Fruit fly (Drosophila melanogaster) whole organism, embryonic: ENCODE measurements around the gene Notum.

ENCODE experiments used
- ATbp ChIP-seq: fragments of 200-800 bp; sonication (Bioruptor generic); optimal IDR thresholded peaks from 2 replicates; lab custom pipeline; 2017; ENCODE audit warnings: missing biosample characterization, mild to moderate bottlenecking, missing genetic modification characterization, missing genetic modification reagents
- Awh ChIP-seq: fragments of 200-800 bp; sonication (Bioruptor generic); IDR thresholded peaks from 2 replicates; pipeline ENCODE4, ENCODE4 v1.3.6; 2022; ENCODE audit warnings: missing biosample characterization, missing genetic modification characterization
- B-H1 ChIP-seq: fragments of 200-800 bp; sonication (Bioruptor generic); IDR thresholded peaks from 3 replicates; pipeline ENCODE4 v1.3.6; 2022; ENCODE audit warnings: missing biosample characterization, missing genetic modification characterization
- CG10274 ChIP-seq: fragments of 200-800 bp; sonication (Bioruptor generic); optimal IDR thresholded peaks from 3 replicates; lab custom pipeline; 2017; ENCODE audit warnings: missing biosample characterization, mild to moderate bottlenecking, missing genetic modification characterization
- CG10979 ChIP-seq: fragments of 200-800 bp; sonication (Bioruptor generic); optimal IDR thresholded peaks from 2 replicates; lab custom pipeline; 2018; ENCODE audit warnings: missing biosample characterization, mild to moderate bottlenecking, missing genetic modification characterization, moderate library complexity
- CG11456 ChIP-seq: fragments of 200-800 bp; sonication (Bioruptor generic); IDR thresholded peaks from 3 replicates; pipeline ENCODE4 v1.3.6; 2022; ENCODE audit warnings: missing biosample characterization, missing genetic modification characterization
- CG12104 ChIP-seq: fragments of 200-800 bp; sonication (Bioruptor generic); optimal IDR thresholded peaks from 3 replicates; lab custom pipeline; 2016; ENCODE audit warnings: missing biosample characterization, missing genetic modification characterization
- CG12155 ChIP-seq: fragments of 200-800 bp; sonication (Bioruptor generic); optimal IDR thresholded peaks from 3 replicates; lab custom pipeline; 2016; ENCODE audit warnings: missing biosample characterization, missing genetic modification characterization
- CG14441 ChIP-seq: fragments of 200-800 bp; sonication (Bioruptor generic); IDR thresholded peaks from 2 replicates; pipeline ENCODE4 v1.3.6; 2022; ENCODE audit warnings: missing biosample characterization, missing genetic modification characterization
- CG14667 ChIP-seq: fragments of 200-800 bp; sonication (Bioruptor generic); IDR thresholded peaks from 2 replicates; pipeline ENCODE4 v1.3.6; 2022; ENCODE audit warnings: missing biosample characterization, missing genetic modification characterization
- CG1529 ChIP-seq: fragments of 200-800 bp; sonication (Bioruptor generic); optimal IDR thresholded peaks from 3 replicates; lab custom pipeline; 2018; ENCODE audit warnings: missing biosample characterization, missing genetic modification characterization
- CG16779 ChIP-seq: fragments of 200-800 bp; sonication (Bioruptor generic); IDR thresholded peaks from 2 replicates; pipeline ENCODE4 v1.3.6; 2022; ENCODE audit warnings: missing biosample characterization, missing genetic modification characterization
- CG17385 ChIP-seq: fragments of 200-800 bp; sonication (Bioruptor generic); optimal IDR thresholded peaks from 3 replicates; lab custom pipeline; 2018; ENCODE audit warnings: missing biosample characterization, mild to moderate bottlenecking, missing genetic modification characterization
- CG17829 ChIP-seq: fragments of 200-800 bp; optimal IDR thresholded peaks from 2 replicates; lab custom pipeline; 2019; ENCODE audit warnings: missing biosample characterization, mild to moderate bottlenecking, missing genetic modification characterization, moderate library complexity
- CG1792 ChIP-seq: fragments of 200-800 bp; sonication (Bioruptor generic); optimal IDR thresholded peaks from 2 replicates; lab custom pipeline; 2016; ENCODE audit warnings: missing biosample characterization, missing genetic modification characterization
- CG2875 ChIP-seq: fragments of 200-800 bp; sonication (Bioruptor generic); optimal IDR thresholded peaks from 2 replicates; lab custom pipeline; 2017; ENCODE audit warnings: missing biosample characterization, mild to moderate bottlenecking, missing genetic modification characterization, missing genetic modification reagents
- CG32767 ChIP-seq: fragments of 200-800 bp; sonication (Bioruptor generic); IDR thresholded peaks from 2 replicates; pipeline ENCODE4 v1.3.6; 2022; ENCODE audit warnings: missing biosample characterization, missing genetic modification characterization
- CG3726 ChIP-seq: fragments of 200-800 bp; sonication (Bioruptor generic); IDR thresholded peaks from 3 replicates; pipeline ENCODE4, ENCODE4 v1.3.6; 2022; ENCODE audit warnings: missing biosample characterization, missing genetic modification characterization
- CG6654 ChIP-seq: fragments of 200-800 bp; sonication (Bioruptor generic); optimal IDR thresholded peaks from 2 replicates; lab custom pipeline; 2017; ENCODE audit warnings: missing biosample characterization, mild to moderate bottlenecking, missing genetic modification characterization
- CG6689 ChIP-seq: fragments of 200-800 bp; sonication (Bioruptor generic); IDR thresholded peaks from 2 replicates; pipeline ENCODE4 v1.3.6; 2022; ENCODE audit warnings: missing biosample characterization, missing genetic modification characterization
- CG6854 ChIP-seq: fragments of 200-800 bp; sonication (Bioruptor generic); optimal IDR thresholded peaks from 3 replicates; lab custom pipeline; 2017; ENCODE audit warnings: missing biosample characterization, mild to moderate bottlenecking, missing genetic modification characterization
- CG8478 ChIP-seq: fragments of >200 bp; optimal IDR thresholded peaks from 2 replicates; lab custom pipeline; 2018
- CG8765 ChIP-seq: fragments of 200-800 bp; sonication (Bioruptor generic); IDR thresholded peaks from 2 replicates; pipeline ENCODE4 v1.3.6; 2022; ENCODE audit warnings: missing biosample characterization, missing genetic modification characterization
- CG9437 ChIP-seq: fragments of 200-800 bp; sonication (Bioruptor generic); optimal IDR thresholded peaks from 2 replicates; lab custom pipeline; 2018; ENCODE audit warnings: missing biosample characterization, mild to moderate bottlenecking, missing genetic modification characterization
- CG9609 ChIP-seq: fragments of 200-800 bp; sonication (Bioruptor generic); optimal IDR thresholded peaks from 3 replicates; lab custom pipeline; 2016; ENCODE audit warnings: missing biosample characterization, missing genetic modification characterization
- CrebB ChIP-seq: fragments of 200-800 bp; sonication (Bioruptor generic); optimal IDR thresholded peaks from 3 replicates; lab custom pipeline; 2018; ENCODE audit warnings: missing biosample characterization, mild to moderate bottlenecking, missing genetic modification characterization
- Ets97D ChIP-seq: fragments of 200-800 bp; sonication (Bioruptor generic); optimal IDR thresholded peaks from 3 replicates; lab custom pipeline; 2016; ENCODE audit warnings: missing biosample characterization, missing genetic modification characterization
- Hr39 ChIP-seq: fragments of >200 bp; optimal IDR thresholded peaks from 2 replicates; lab custom pipeline; 2017
- Neu2 ChIP-seq: fragments of 200-800 bp; sonication (Bioruptor generic); optimal IDR thresholded peaks from 3 replicates; lab custom pipeline; 2016; ENCODE audit warnings: missing biosample characterization, missing genetic modification characterization, borderline replicate concordance
- Rx ChIP-seq: fragments of 200-800 bp; sonication (Bioruptor generic); IDR thresholded peaks from 2 replicates; pipeline ENCODE4 v1.3.6; 2022; ENCODE audit warnings: missing biosample characterization, missing genetic modification characterization
- Sox100B ChIP-seq: fragments of 200-800 bp; sonication (Bioruptor generic); optimal IDR thresholded peaks from 3 replicates; lab custom pipeline; 2018; ENCODE audit warnings: missing biosample characterization, mild to moderate bottlenecking, missing genetic modification characterization
- Sox102F ChIP-seq: fragments of 200-800 bp; sonication (Bioruptor generic); optimal IDR thresholded peaks from 2 replicates; lab custom pipeline; 2018; ENCODE audit warnings: missing biosample characterization, mild to moderate bottlenecking, missing genetic modification characterization, moderate library complexity
- Tbp ChIP-seq: fragments of >200 bp; optimal IDR thresholded peaks from 2 replicates; lab custom pipeline; 2018; ENCODE audit warnings: missing biosample characterization, missing genetic modification characterization
- Trl ChIP-seq, 3 experiments: fragments of >200 bp in 2 of 3; fragments of 200-800 bp in 1 of 3; sonication (Bioruptor generic) in 1 of 3; optimal IDR thresholded peaks; 2 replicates in 1 of 3; 3 replicates in 2 of 3; lab custom pipeline; 2016 to 2017; ENCODE audit warnings: missing biosample characterization in 1 of 3, missing genetic modification characterization in 1 of 3
- Xbp1 ChIP-seq: fragments of 200-800 bp; sonication (Bioruptor generic); optimal IDR thresholded peaks from 3 replicates; lab custom pipeline; 2016; ENCODE audit warnings: missing biosample characterization, mild to moderate bottlenecking, missing genetic modification characterization
- bowl ChIP-seq: fragments of 200-800 bp; sonication (Bioruptor generic); IDR thresholded peaks from 2 replicates; pipeline ENCODE4 v1.3.6; 2022; ENCODE audit warnings: missing biosample characterization, missing genetic modification characterization
- dan ChIP-seq: fragments of 200-800 bp; sonication (Bioruptor generic); IDR thresholded peaks from 2 replicates; pipeline ENCODE4 v1.3.6; 2022; ENCODE audit warnings: missing biosample characterization, missing genetic modification characterization
- dati ChIP-seq: fragments of 200-800 bp; sonication (Bioruptor generic); IDR thresholded peaks from 2 replicates; pipeline ENCODE4 v1.3.6; 2022; ENCODE audit warnings: missing biosample characterization, missing genetic modification characterization
- dpn ChIP-seq, 2 experiments: fragments of 200-800 bp; sonication (Bioruptor generic); optimal IDR thresholded peaks; 3 replicates each; lab custom pipeline; 2016; ENCODE audit warnings: missing biosample characterization in 2 of 2, missing genetic modification characterization in 2 of 2
- fd3F ChIP-seq: fragments of 200-800 bp; sonication (Bioruptor generic); optimal IDR thresholded peaks from 2 replicates; lab custom pipeline; 2018; ENCODE audit warnings: missing biosample characterization, mild to moderate bottlenecking, missing genetic modification characterization, moderate library complexity
- gcm ChIP-seq: fragments of 200-800 bp; sonication (Bioruptor generic); optimal IDR thresholded peaks from 2 replicates; lab custom pipeline; 2019; ENCODE audit warnings: missing biosample characterization, mild to moderate bottlenecking, missing genetic modification characterization, moderate library complexity
- gro ChIP-seq: fragments of 200-800 bp; sonication (Bioruptor generic); optimal IDR thresholded peaks from 2 replicates; lab custom pipeline; 2016; ENCODE audit warnings: missing biosample characterization, missing genetic modification characterization
- gsb ChIP-seq: fragments of 200-800 bp; sonication (Bioruptor generic); IDR thresholded peaks from 2 replicates; pipeline ENCODE4 v1.3.6; 2022; ENCODE audit warnings: missing biosample characterization, missing genetic modification characterization
- lov ChIP-seq, 2 experiments: fragments of 200-800 bp in 1 of 2; fragments of >200 bp in 1 of 2; sonication (Bioruptor generic) in 1 of 2; IDR thresholded peaks in 1 of 2; optimal IDR thresholded peaks in 1 of 2; 2 replicates in 1 of 2; 3 replicates in 1 of 2; pipeline versions ENCODE4 v1.3.6 to Lab custom; 2017 to 2022; ENCODE audit warnings: missing biosample characterization in 1 of 2, missing genetic modification characterization in 1 of 2
- luna ChIP-seq: fragments of 200-800 bp; sonication (Bioruptor generic); optimal IDR thresholded peaks from 2 replicates; lab custom pipeline; 2016; ENCODE audit warnings: missing biosample characterization, missing genetic modification characterization
- mirr ChIP-seq: fragments of 200-800 bp; sonication (Bioruptor generic); optimal IDR thresholded peaks from 3 replicates; lab custom pipeline; 2018; ENCODE audit warnings: missing biosample characterization, mild to moderate bottlenecking, missing genetic modification characterization
- mld ChIP-seq: fragments of 200-800 bp; sonication (Bioruptor generic); IDR thresholded peaks from 3 replicates; pipeline ENCODE4 v1.3.6; 2022; ENCODE audit warnings: missing biosample characterization, missing genetic modification characterization; ENCODE audit not compliant: partially characterized antibody
- pb ChIP-seq: fragments of 200-800 bp; sonication (Bioruptor generic); optimal IDR thresholded peaks from 3 replicates; lab custom pipeline; 2016; ENCODE audit warnings: missing biosample characterization, missing genetic modification characterization
- sens ChIP-seq: fragments of 200-800 bp; sonication (Bioruptor generic); peaks from one replicate; lab custom pipeline; 2016; ENCODE audit warnings: missing biosample characterization, missing genetic modification characterization
- slp2 ChIP-seq: fragments of 200-800 bp; sonication (Bioruptor generic); optimal IDR thresholded peaks from 2 replicates; lab custom pipeline; 2016; ENCODE audit warnings: missing biosample characterization, missing genetic modification characterization
- tx ChIP-seq: fragments of 200-800 bp; sonication (Bioruptor generic); optimal IDR thresholded peaks from 2 replicates; lab custom pipeline; 2016; ENCODE audit warnings: missing biosample characterization, missing genetic modification characterization

Gene Notum

DNA sequence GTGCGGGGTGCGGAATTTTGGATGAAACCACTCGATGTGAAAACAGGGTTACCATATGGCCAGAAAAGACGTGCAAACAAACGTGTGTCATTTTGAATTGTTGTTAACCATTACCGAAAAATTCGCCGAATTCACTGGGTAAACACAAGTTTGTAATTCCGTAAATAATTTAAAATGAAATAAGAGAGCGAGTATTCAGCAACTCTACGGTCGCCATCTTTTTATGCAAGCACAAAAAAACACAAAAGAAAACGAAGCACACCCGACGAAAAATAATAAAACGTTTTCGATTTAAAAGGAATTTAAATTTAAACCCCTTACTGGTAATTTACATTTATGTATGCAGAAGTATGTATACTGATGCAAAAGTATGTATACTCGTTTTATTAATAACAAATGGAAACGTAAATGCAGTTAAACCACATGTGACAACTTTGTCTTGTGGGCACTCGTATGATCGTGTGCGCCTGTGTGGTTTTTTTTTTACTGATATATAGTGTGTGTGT lies 22.6 kb downstream of the Notum start (continued):
- TF ChIP-seq CG1529 (peak; percentile 89), Ets97D (GFP tag; lab: Kevin White, UChicago) (peak; percentile 47), sens (peak; percentile 99), CG3726 (GFP tag; lab: Robert Waterston, UW) (peak; percentile 77; the same call in 1 of the 3 replicates), tx (GFP tag; lab: Kevin White, UChicago) (peak; percentile 79), CG12104 (GFP tag; lab: Kevin White, UChicago) (peak; percentile 88), Rx (GFP tag; lab: Robert Waterston, UW) (peak; percentile 83), CG12155 (GFP tag; lab: Kevin White, UChicago) (peak; percentile 93), Trl (optimal IDR thresholded peaks at IDR 0.05; lab: Kevin White, UChicago) (no peak), Trl (GFP tag; optimal IDR thresholded peaks at IDR 0.05; lab: Kevin White, UChicago) (peak; percentile 87), CG14441 (GFP tag; lab: Robert Waterston, UW) (peak; percentile 90), mirr (GFP tag; lab: Kevin White, UChicago) (peak; percentile 85), gro (GFP tag; lab: Kevin White, UChicago) (peak; percentile 93), gcm (GFP tag; lab: Kevin White, UChicago) (peak; percentile 96), dpn (GFP tag; optimal IDR thresholded peaks at IDR 0.05; lab: Kevin White, UChicago) (peak; percentile 85 to 91), Awh (GFP tag; lab: Robert Waterston, UW) (peak; percentile 83), CG11456 (GFP tag; lab: Robert Waterston, UW) (peak; percentile 82), CG10274 (GFP tag; lab: Kevin White, UChicago) (peak; percentile 54), bowl (GFP tag; lab: Robert Waterston, UW) (peak; percentile 85; the same call in 1 of the 2 replicates), dati (GFP tag; lab: Robert Waterston, UW) (peak; percentile 79), gsb (GFP tag; lab: Robert Waterston, UW) (peak; percentile 80), Neu2 (GFP tag; lab: Kevin White, UChicago) (peak; percentile 30), CG6854 (GFP tag; lab: Kevin White, UChicago) (peak; percentile 90), fd3F (GFP tag; lab: Kevin White, UChicago) (peak; percentile 92), CG17385 (peak; percentile 94), luna (GFP tag; lab: Kevin White, UChicago) (peak; percentile 70), CG17829 (tag; lab: Kevin White, UChicago) (peak; percentile 97), CrebB (tag; lab: Kevin White, UChicago) (peak; percentile 94), pb (GFP tag; lab: Kevin White, UChicago) (peak; percentile 79), CG1792 (peak; percentile 89), CG8478 (lab: Kevin White, UChicago) (no peak), B-H1 (GFP tag; lab: Robert Waterston, UW) (peak; percentile 90), CG14667 (GFP tag; lab: Robert Waterston, UW) (peak; percentile 86), Hr39 (lab: Kevin White, UChicago) (no peak), lov (optimal IDR thresholded peaks at IDR 0.05; lab: Kevin White, UChicago) (no peak), lov (GFP tag; IDR thresholded peaks at IDR 0.05; lab: Robert Waterston, UW) (peak; percentile 89), dan (GFP tag; lab: Robert Waterston, UW) (no peak), Tbp (no peak), Sox100B (GFP tag; lab: Kevin White, UChicago) (peak; percentile 89), CG32767 (GFP tag; lab: Robert Waterston, UW) (peak; percentile 90), Sox102F (GFP tag; lab: Kevin White, UChicago) (peak; percentile 96), mld (no peak), CG9609 (GFP tag; lab: Kevin White, UChicago) (peak; percentile 83), CG16779 (peak; percentile 75; the same call in 1 of the 2 replicates), CG6654 (GFP tag; lab: Kevin White, UChicago) (peak; percentile 69), CG8765 (GFP tag; lab: Robert Waterston, UW) (peak; percentile 74), ATbp (GFP tag; lab: Kevin White, UChicago) (peak; percentile 89), CG10979 (tag; lab: Kevin White, UChicago) (peak; percentile 93), CG2875 (peak; percentile 85), slp2 (GFP tag; lab: Kevin White, UChicago) (peak; percentile 88), CG9437 (GFP tag; lab: Kevin White, UChicago) (peak; percentile 79), Xbp1 (GFP tag; lab: Kevin White, UChicago) (peak; percentile 90), CG6689 (GFP tag; lab: Robert Waterston, UW) (peak; percentile 94)
